Worm (Caenorhabditis elegans) whole organism, L1 larva: ENCODE data around the gene cct-7.
A peak's percentile ranks its signal among the peaks of the same experiment; 100 is the strongest.

Source experiments
- C16A3.4 ChIP-seq: fragments of 150-350 bp; optimal IDR thresholded peaks from 2 replicates; lab custom pipeline; 2014; ENCODE audit warnings: missing biosample characterization, missing genetic modification characterization
- C34B4.2 ChIP-seq: sonication (generic microtip); optimal IDR thresholded peaks from 2 replicates; lab custom pipeline; 2017; ENCODE audit warnings: mild to moderate bottlenecking, missing genetic modification characterization, missing compliant biosample characterization
- F16B12.6 ChIP-seq: fragments of 150-350 bp; optimal IDR thresholded peaks from 2 replicates; lab custom pipeline; 2014; ENCODE audit warnings: missing biosample characterization, missing genetic modification characterization
- aly-2 ChIP-seq: fragments of 150-350 bp; optimal IDR thresholded peaks from 2 replicates; lab custom pipeline; 2014; ENCODE audit warnings: missing biosample characterization, missing genetic modification characterization
- ama-1 ChIP-seq: fragments of 150-350 bp; optimal IDR thresholded peaks from 2 replicates; lab custom pipeline; 2014
- blmp-1 ChIP-seq: fragments of 150-350 bp; optimal IDR thresholded peaks from 2 replicates; lab custom pipeline; 2014; ENCODE audit warnings: missing biosample characterization, missing genetic modification characterization
- ceh-82 ChIP-seq, 3 experiments: fragments of 150-350 bp in 1 of 3; sonication (generic microtip) in 2 of 3; optimal IDR thresholded peaks; 2 replicates each; lab custom pipeline; 2014 to 2017; ENCODE audit warnings: missing biosample characterization in 3 of 3, missing genetic modification characterization in 3 of 3
- ceh-90 ChIP-seq: sonication (generic microtip); optimal IDR thresholded peaks from 2 replicates; lab custom pipeline; 2016; ENCODE audit warnings: missing genetic modification characterization, missing compliant biosample characterization
- dpl-1 ChIP-seq, 3 experiments: fragments of 150-350 bp in 2 of 3; sonication (generic microtip) in 1 of 3; optimal IDR thresholded peaks; 2 replicates each; lab custom pipeline; 2014 to 2017; ENCODE audit warnings: missing biosample characterization in 3 of 3, missing genetic modification characterization in 3 of 3, missing genetic modification reagents in 3 of 3
- efl-1 ChIP-seq, 4 experiments: fragments of 150-350 bp; optimal IDR thresholded peaks in 3 of 4; peaks in 1 of 4; 1 replicate in 1 of 4; 2 replicates in 3 of 4; lab custom pipeline; 2014; ENCODE audit warnings: missing biosample characterization in 2 of 4, missing genetic modification characterization in 2 of 4, missing genetic modification reagents in 2 of 4
- efl-3 ChIP-seq: fragments of 200-800 bp; sonication (Bioruptor generic); optimal IDR thresholded peaks from 2 replicates; lab custom pipeline; 2018; ENCODE audit warnings: mild to moderate bottlenecking, missing genetic modification characterization, missing compliant biosample characterization
- fkh-8 ChIP-seq: sonication (generic microtip); optimal IDR thresholded peaks from 2 replicates; lab custom pipeline; 2016; ENCODE audit warnings: mild to moderate bottlenecking, missing genetic modification characterization, missing compliant biosample characterization
- grh-1 ChIP-seq: fragments of 200-800 bp; sonication (Bioruptor generic); IDR thresholded peaks from 2 replicates; pipeline ENCODE4 v1.3.6; 2022; ENCODE audit warnings: missing genetic modification reagents, missing genetic modification characterization, missing compliant biosample characterization
- hlh-4 ChIP-seq: sonication (generic microtip); optimal IDR thresholded peaks from 2 replicates; lab custom pipeline; 2016; ENCODE audit warnings: mild to moderate bottlenecking, missing genetic modification characterization, missing compliant biosample characterization
- hpl-2 ChIP-seq: fragments of 150-350 bp; optimal IDR thresholded peaks from 2 replicates; lab custom pipeline; 2014; ENCODE audit warnings: missing biosample characterization, missing genetic modification reagents, missing genetic modification characterization
- jun-1 ChIP-seq: fragments of 150-350 bp; optimal IDR thresholded peaks from 2 replicates; lab custom pipeline; 2014; ENCODE audit warnings: missing biosample characterization, missing genetic modification reagents, missing genetic modification characterization
- lin-14 ChIP-seq: fragments of 200-800 bp; sonication (Bioruptor generic); optimal IDR thresholded peaks from 2 replicates; lab custom pipeline; 2018; ENCODE audit warnings: mild to moderate bottlenecking, missing genetic modification characterization, moderate library complexity, missing compliant biosample characterization
- lin-35 ChIP-seq, 2 experiments: fragments of 150-350 bp; optimal IDR thresholded peaks; 2 replicates each; lab custom pipeline; 2014; ENCODE audit warnings: missing biosample characterization in 2 of 2, missing genetic modification characterization in 2 of 2, missing genetic modification reagents in 2 of 2
- lsy-2 ChIP-seq, 2 experiments: fragments of 150-350 bp; optimal IDR thresholded peaks; 2 replicates each; lab custom pipeline; 2014; ENCODE audit warnings: missing biosample characterization in 2 of 2, missing genetic modification characterization in 2 of 2
- mep-1 ChIP-seq: fragments of 150-350 bp; optimal IDR thresholded peaks from 2 replicates; lab custom pipeline; 2014; ENCODE audit warnings: missing biosample characterization, missing genetic modification characterization
- nhr-12 ChIP-seq: sonication (generic microtip); optimal IDR thresholded peaks from 2 replicates; lab custom pipeline; 2017; ENCODE audit warnings: missing biosample characterization, missing genetic modification characterization
- nhr-47 ChIP-seq: sonication (generic microtip); optimal IDR thresholded peaks from 2 replicates; lab custom pipeline; 2016; ENCODE audit warnings: mild to moderate bottlenecking, missing genetic modification characterization, moderate library complexity, missing compliant biosample characterization
- nhr-71 ChIP-seq: sonication (generic microtip); optimal IDR thresholded peaks from 2 replicates; lab custom pipeline; 2016; ENCODE audit warnings: mild to moderate bottlenecking, missing genetic modification characterization, moderate library complexity, missing compliant biosample characterization
- nhr-85 ChIP-seq: sonication (generic microtip); peaks from one replicate; lab custom pipeline; 2016; ENCODE audit warnings: missing genetic modification characterization, inconsistent platforms, missing compliant biosample characterization
- nhr-90 ChIP-seq: sonication (generic microtip); optimal IDR thresholded peaks from 2 replicates; lab custom pipeline; 2016; ENCODE audit warnings: mild to moderate bottlenecking, missing genetic modification characterization, missing compliant biosample characterization; ENCODE audit not compliant: poor library complexity
- pqm-1 ChIP-seq: sonication (generic microtip); optimal IDR thresholded peaks from 3 replicates; lab custom pipeline; 2017; ENCODE audit warnings: missing biosample characterization, missing genetic modification characterization
- rnt-1 ChIP-seq: sonication (generic microtip); optimal IDR thresholded peaks from 2 replicates; lab custom pipeline; 2016; ENCODE audit warnings: mild to moderate bottlenecking, missing genetic modification characterization, moderate library complexity, missing compliant biosample characterization
- skn-1 ChIP-seq: fragments of 150-350 bp; optimal IDR thresholded peaks from 2 replicates; lab custom pipeline; 2014; ENCODE audit warnings: missing biosample characterization, missing genetic modification characterization
- snu-23 ChIP-seq: sonication (generic microtip); optimal IDR thresholded peaks from 2 replicates; lab custom pipeline; 2016; ENCODE audit warnings: missing genetic modification characterization, missing compliant biosample characterization
- sox-4 ChIP-seq: sonication (generic microtip); optimal IDR thresholded peaks from 2 replicates; lab custom pipeline; 2016; ENCODE audit warnings: missing genetic modification characterization, missing compliant biosample characterization
- sptf-1 ChIP-seq: fragments of 150-350 bp; optimal IDR thresholded peaks from 2 replicates; lab custom pipeline; 2014; ENCODE audit warnings: missing biosample characterization, missing genetic modification characterization
- unc-130 ChIP-seq: fragments of 150-350 bp; optimal IDR thresholded peaks from 2 replicates; lab custom pipeline; 2017; ENCODE audit warnings: missing biosample characterization, missing genetic modification characterization, inconsistent platforms
- vab-15 ChIP-seq: sonication (generic microtip); optimal IDR thresholded peaks from 2 replicates; lab custom pipeline; 2017; ENCODE audit warnings: missing genotype, mild to moderate bottlenecking, missing genetic modification characterization, missing compliant biosample characterization
- ztf-11 ChIP-seq, 2 experiments: sonication (generic microtip); optimal IDR thresholded peaks; 2 replicates each; lab custom pipeline; 2016 to 2017; ENCODE audit warnings: missing genetic modification characterization in 2 of 2, missing biosample characterization in 1 of 2, missing compliant biosample characterization in 1 of 2
- ztf-4 ChIP-seq: fragments of 150-350 bp; optimal IDR thresholded peaks from 2 replicates; lab custom pipeline; 2014; ENCODE audit warnings: missing biosample characterization, missing genetic modification characterization

Gene cct-7

ce11 chrV:1886997-1887396 is 15.0 kb downstream of the cct-7 start:
- peak; percentile 81 for TF ChIP-seq lin-14 (GFP tag; lab: Kevin White, UChicago)
- no peak for TF ChIP-seq skn-1 (tag; lab: Kevin White, UChicago)
- TF ChIP-seq pqm-1 (tag; lab: Kevin White, UChicago): no peak

- TF ChIP-seq hpl-2 (GFP tag; lab: Kevin White, UChicago): no peak
- peak; percentile 35 for TF ChIP-seq lin-14 (GFP tag; lab: Kevin White, UChicago)
- TF ChIP-seq, all 84 proteins: peak for 1
These were observed 16.3 kb downstream of the cct-7 start for ce11 chrV:1888299-1888698.

ce11 chrV:1889996-1890395 is 17.9 kb downstream of the cct-7 start:
- TF ChIP-seq sox-4 (no peak), snu-23 (GFP tag; lab: Kevin White, UChicago) (no peak), lin-14 (GFP tag; lab: Kevin White, UChicago) (peak; percentile 81), C34B4.2 (tag; lab: Kevin White, UChicago) (no peak), lsy-2 (tag; optimal IDR thresholded peaks at IDR 0.05; lab: Kevin White, UChicago) (no peak), nhr-71 (tag; lab: Kevin White, UChicago) (no peak), ceh-90 (tag; lab: Kevin White, UChicago) (no peak), nhr-90 (tag; lab: Kevin White, UChicago) (no peak), fkh-8 (tag; lab: Kevin White, UChicago) (peak; percentile 1), efl-3 (GFP tag; lab: Kevin White, UChicago) (no peak), rnt-1 (tag; lab: Kevin White, UChicago) (peak; percentile 16)

ce11 chrV:1892567-1893277 is 20.7 kb downstream of the cct-7 start, which contains the start of gene zig-11:
TSS of gene zig-11 (minus strand) at chrV:1892939.
- peak; percentile 14 for TF ChIP-seq snu-23 (GFP tag; lab: Kevin White, UChicago)
- peak; percentile 74 to 85 for TF ChIP-seq efl-1 (optimal IDR thresholded peaks at IDR 0.05; lab: Kevin White, UChicago)
- TF ChIP-seq efl-1 (GFP tag; optimal IDR thresholded peaks at IDR 0.05 in 1 of 2; lab: Kevin White, UChicago): peak; percentile 88 to 98
- TF ChIP-seq blmp-1 (tag; lab: Kevin White, UChicago): peak; percentile 98
- no peak for TF ChIP-seq ama-1 (lab: Kevin White, UChicago)
- TF ChIP-seq dpl-1 (GFP tag; optimal IDR thresholded peaks at IDR 0.05; lab: Kevin White, UChicago): peak; percentile 71 to 90 (median 84)
- no peak for TF ChIP-seq jun-1
- TF ChIP-seq ceh-82 (tag; optimal IDR thresholded peaks at IDR 0.05; lab: Kevin White, UChicago): peak in 1 of 3 experiments; percentile 13
- TF ChIP-seq lin-35 (GFP tag; optimal IDR thresholded peaks at IDR 0.05; lab: Kevin White, UChicago): peak; percentile 78 to 93
- TF ChIP-seq ztf-11 (tag; optimal IDR thresholded peaks at IDR 0.05; lab: Kevin White, UChicago): no peak
- peak; percentile 23 for TF ChIP-seq mep-1 (tag; lab: Kevin White, UChicago)
- peak; percentile 37 to 93 for TF ChIP-seq lsy-2 (tag; optimal IDR thresholded peaks at IDR 0.05; lab: Kevin White, UChicago)
- TF ChIP-seq nhr-12 (tag; lab: Kevin White, UChicago): no peak
- TF ChIP-seq hlh-4 (tag; lab: Kevin White, UChicago): no peak
- TF ChIP-seq F16B12.6 (tag; lab: Kevin White, UChicago): peak; percentile 81
- no peak for TF ChIP-seq lin-14 (GFP tag; lab: Kevin White, UChicago)
- TF ChIP-seq ztf-4: no peak
- peak; percentile 36 for TF ChIP-seq nhr-71 (tag; lab: Kevin White, UChicago)
- no peak for TF ChIP-seq sptf-1 (tag; lab: Kevin White, UChicago)
- TF ChIP-seq nhr-85 (tag; lab: Kevin White, UChicago): peak; percentile 76
- TF ChIP-seq nhr-47 (tag; lab: Kevin White, UChicago): peak; percentile 34
- TF ChIP-seq C16A3.4 (tag; lab: Kevin White, UChicago): peak; percentile 18
- TF ChIP-seq grh-1 (GFP tag; lab: Robert Waterston, UW): peak; percentile 61; the same call in 1 of the 2 replicates

- TF ChIP-seq fkh-8 (tag; lab: Kevin White, UChicago) (peak; percentile 48), unc-130 (no peak), vab-15 (no peak), dpl-1 (GFP tag; optimal IDR thresholded peaks at IDR 0.05; lab: Kevin White, UChicago) (no peak), aly-2 (tag; lab: Kevin White, UChicago) (no peak)
These were observed 23.4 kb downstream of the cct-7 start, which contains the start of gene nphp-2 for ce11 chrV:1895483-1895882. TSS of gene nphp-2 (plus strand) at chrV:1895783.
